Fruit fly (Drosophila melanogaster): Measurements from ENCODE around the gene Ir87a.

dm6 chr3R:13404841-13405441, 15.1 kb upstream of the Ir87a start, which contains the start of gene yellow-e3:
- TF ChIP-seq Sox102F (GFP tag; optimal IDR thresholded peaks at IDR 0.05) (no peak), Blimp-1 (GFP tag; optimal IDR thresholded peaks at IDR 0.05) (no peak)
